Fruit fly (Drosophila melanogaster): Measurements from ENCODE around the gene wnd.

Gene wnd

dm6 chr3L:19632766-19633632, 2.6 kb downstream of the wnd start (continued):
- no peak for TF ChIP-seq gsb (GFP tag; IDR thresholded peaks at IDR 0.05)
- TF ChIP-seq schlank (tag; optimal IDR thresholded peaks at IDR 0.05): peak; percentile 44
- TF ChIP-seq NK7.1 (GFP tag; optimal IDR thresholded peaks at IDR 0.05): no peak
- TF ChIP-seq dysf (GFP tag; IDR thresholded peaks at IDR 0.05): peak; percentile 75; the same call in 2 of the 3 replicates
- peak; percentile 59 for TF ChIP-seq CG10366 (GFP tag; IDR thresholded peaks at IDR 0.05)
- peak; percentile 24; the same call in 1 of the 3 replicates for TF ChIP-seq otp (GFP tag; IDR thresholded peaks at IDR 0.05)
- peak; percentile 53 for TF ChIP-seq corto (GFP tag; optimal IDR thresholded peaks at IDR 0.05)
- peak in 1 of 2 experiments; percentile 16 for TF ChIP-seq bsh (GFP tag; optimal IDR thresholded peaks at IDR 0.05)
- peak; percentile 16 for TF ChIP-seq CG18619 (GFP tag; optimal IDR thresholded peaks at IDR 0.05)
- TF ChIP-seq cg (GFP tag; optimal IDR thresholded peaks at IDR 0.05): peak; percentile 91
- peak; percentile 17 for TF ChIP-seq oc (tag; optimal IDR thresholded peaks at IDR 0.05)
- TF ChIP-seq yki (optimal IDR thresholded peaks at IDR 0.05): no peak
- peak; percentile 96 for TF ChIP-seq CG4360 (GFP tag; IDR thresholded peaks at IDR 0.05)
- TF ChIP-seq CG6689 (GFP tag; IDR thresholded peaks at IDR 0.05): peak; percentile 51
- TF ChIP-seq fd96Cb (tag; optimal IDR thresholded peaks at IDR 0.05): peak; percentile 7
- TF ChIP-seq dpn (GFP tag; optimal IDR thresholded peaks at IDR 0.05): peak in 1 of 2 experiments; percentile 72
- TF ChIP-seq B-H1 (GFP tag; IDR thresholded peaks at IDR 0.05): peak; percentile 32; the same call in 1 of the 3 replicates
- TF ChIP-seq CG13775 (GFP tag; optimal IDR thresholded peaks at IDR 0.05): peak; percentile 54
- TF ChIP-seq Nf-YB (GFP tag; optimal IDR thresholded peaks at IDR 0.05): no peak
- no peak for TF ChIP-seq prd (optimal IDR thresholded peaks at IDR 0.05)
- peak; percentile 57; the same call in 2 of the 3 replicates for TF ChIP-seq prd (GFP tag; IDR thresholded peaks at IDR 0.05)
- TF ChIP-seq mirr (GFP tag; optimal IDR thresholded peaks at IDR 0.05): peak; percentile 59
- TF ChIP-seq CG17568 (GFP tag; optimal IDR thresholded peaks at IDR 0.05): no peak
- TF ChIP-seq Med (GFP tag): peak; percentile 84
- no peak for TF ChIP-seq kay (GFP tag; optimal IDR thresholded peaks at IDR 0.05)
- peak in 1 of 2 experiments; percentile 3 for TF ChIP-seq insv (GFP tag; optimal IDR thresholded peaks at IDR 0.05)
- TF ChIP-seq CG14014 (GFP tag; IDR thresholded peaks at IDR 0.05): peak; percentile 75
- TF ChIP-seq gce (GFP tag; IDR thresholded peaks at IDR 0.05): no peak
- peak; percentile 44 for TF ChIP-seq CG12219 (GFP tag; optimal IDR thresholded peaks at IDR 0.05)
- peak; percentile 86 for TF ChIP-seq row (GFP tag; IDR thresholded peaks at IDR 0.05)
- TF ChIP-seq CG10267 (tag; optimal IDR thresholded peaks at IDR 0.05): no peak
- peak; percentile 11 for TF ChIP-seq Blimp-1 (GFP tag; optimal IDR thresholded peaks at IDR 0.05)
- peak; percentile 78 for TF ChIP-seq HmgZ (tag; optimal IDR thresholded peaks at IDR 0.05)
- peak; percentile 51 for TF ChIP-seq CG2712 (tag; optimal IDR thresholded peaks at IDR 0.05)
- peak; percentile 79 for TF ChIP-seq Ada2b (GFP tag; IDR thresholded peaks at IDR 0.05)
- TF ChIP-seq CrebB (tag; optimal IDR thresholded peaks at IDR 0.05): peak; percentile 22
- peak; percentile 31 for TF ChIP-seq gcm (GFP tag; optimal IDR thresholded peaks at IDR 0.05)
- peak; percentile 27 for TF ChIP-seq phol (tag; optimal IDR thresholded peaks at IDR 0.05)
- TF ChIP-seq chm (GFP tag; IDR thresholded peaks at IDR 0.05): no peak
- peak; percentile 90 for TF ChIP-seq slbo (GFP tag; IDR thresholded peaks at IDR 0.05)
- TF ChIP-seq CG6791 (GFP tag; IDR thresholded peaks at IDR 0.05; ENCODE audit: partially characterized antibody): no peak
- TF ChIP-seq CG13123 (GFP tag; optimal IDR thresholded peaks at IDR 0.05): peak; percentile 21
- TF ChIP-seq CG2889 (GFP tag; IDR thresholded peaks at IDR 0.05): peak; percentile 53; the same call in 1 of the 3 replicates
- TF ChIP-seq Adf1 (GFP tag; IDR thresholded peaks at IDR 0.05): peak; percentile 57; the same call in 1 of the 2 replicates
- TF ChIP-seq MESR4 (GFP tag; optimal IDR thresholded peaks at IDR 0.05): no peak
- TF ChIP-seq CG11085 (GFP tag; IDR thresholded peaks at IDR 0.05): peak; percentile 56; the same call in 1 of the 2 replicates
- TF ChIP-seq CG4424 (GFP tag; optimal IDR thresholded peaks at IDR 0.05): peak; percentile 35
- TF ChIP-seq CG34376 (GFP tag; optimal IDR thresholded peaks at IDR 0.05): peak; percentile 82
- TF ChIP-seq CG31224 (GFP tag; IDR thresholded peaks at IDR 0.05): peak; percentile 65

All from whole organism, embryonic.